Fruit fly (Drosophila melanogaster) whole organism, prepupa: Measurements from ENCODE around the gene CG2217.

Experiments
- CG10631 ChIP-seq: fragments of 200-800 bp; sonication (Bioruptor generic); optimal IDR thresholded peaks from 2 replicates; lab custom pipeline; 2016; ENCODE audit warnings: missing biosample characterization, missing genetic modification characterization
- CG16779 ChIP-seq: fragments of 200-800 bp; sonication (Bioruptor generic); optimal IDR thresholded peaks from 3 replicates; lab custom pipeline; 2017; ENCODE audit warnings: missing biosample characterization, mild to moderate bottlenecking, missing genetic modification characterization
- CG31627 ChIP-seq: fragments of 200-800 bp; sonication (Bioruptor generic); optimal IDR thresholded peaks from 3 replicates; lab custom pipeline; 2016; ENCODE audit warnings: missing biosample characterization, missing genetic modification characterization
- CG32006 ChIP-seq: fragments of 200-800 bp; sonication (Bioruptor generic); optimal IDR thresholded peaks from 3 replicates; lab custom pipeline; 2017; ENCODE audit warnings: missing biosample characterization, mild to moderate bottlenecking, missing genetic modification characterization
- CG34406 ChIP-seq: fragments of 200-800 bp; sonication (Bioruptor generic); optimal IDR thresholded peaks from 3 replicates; lab custom pipeline; 2016; ENCODE audit warnings: missing biosample characterization, missing genetic modification characterization
- CG3919 ChIP-seq: fragments of 200-800 bp; sonication (Bioruptor generic); optimal IDR thresholded peaks from 3 replicates; lab custom pipeline; 2016; ENCODE audit warnings: missing biosample characterization, missing genetic modification characterization
- CG4318 ChIP-seq: fragments of 200-800 bp; sonication (Bioruptor generic); optimal IDR thresholded peaks from 3 replicates; lab custom pipeline; 2017; ENCODE audit warnings: missing biosample characterization, mild to moderate bottlenecking, missing genetic modification characterization
- CG6163 ChIP-seq: fragments of 200-800 bp; sonication (Bioruptor generic); IDR thresholded peaks from 3 replicates; pipeline ENCODE4 v1.3.6; 2022; ENCODE audit warnings: missing biosample characterization, missing genetic modification characterization
- CG6276 ChIP-seq: fragments of 200-800 bp; sonication (Bioruptor generic); optimal IDR thresholded peaks from 2 replicates; lab custom pipeline; 2017; ENCODE audit warnings: missing biosample characterization, mild to moderate bottlenecking, missing genetic modification characterization
- CG6808 ChIP-seq: fragments of 200-800 bp; sonication (Bioruptor generic); optimal IDR thresholded peaks from 3 replicates; lab custom pipeline; 2017; ENCODE audit warnings: missing biosample characterization, missing genetic modification characterization, mild to moderate bottlenecking, moderate library complexity, missing genetic modification reagents
- CG8119 ChIP-seq: fragments of 200-800 bp; sonication (Bioruptor generic); IDR thresholded peaks from 3 replicates; pipeline ENCODE4 v1.3.6; 2022; ENCODE audit warnings: missing biosample characterization, missing genetic modification characterization
- CG8632 ChIP-seq: fragments of 200-800 bp; sonication (Bioruptor generic); optimal IDR thresholded peaks from 3 replicates; lab custom pipeline; 2016; ENCODE audit warnings: missing biosample characterization, missing genetic modification characterization
- Eip78C ChIP-seq: fragments of 200-800 bp; sonication (Bioruptor generic); peaks from one replicate; lab custom pipeline; 2016; ENCODE audit warnings: missing biosample characterization, missing genetic modification characterization
- Eip93F ChIP-seq: fragments of 200-800 bp; sonication (Bioruptor generic); optimal IDR thresholded peaks from 2 replicates; lab custom pipeline; 2016; ENCODE audit warnings: missing biosample characterization, mild to moderate bottlenecking, missing genetic modification characterization
- Ets96B ChIP-seq: fragments of 200-800 bp; optimal IDR thresholded peaks from 2 replicates; lab custom pipeline; 2019; ENCODE audit warnings: missing biosample characterization, mild to moderate bottlenecking, missing genetic modification characterization, moderate library complexity
- Hr4 ChIP-seq: fragments of 200-800 bp; sonication (Bioruptor generic); optimal IDR thresholded peaks from 3 replicates; lab custom pipeline; 2016; ENCODE audit warnings: missing biosample characterization, missing genetic modification characterization
- Lpt ChIP-seq: fragments of 200-800 bp; sonication (Bioruptor generic); optimal IDR thresholded peaks from 3 replicates; lab custom pipeline; 2016; ENCODE audit warnings: missing biosample characterization, missing genetic modification characterization
- OdsH ChIP-seq: fragments of 200-800 bp; sonication (Bioruptor generic); optimal IDR thresholded peaks from 3 replicates; lab custom pipeline; 2016; ENCODE audit warnings: missing biosample characterization, missing genetic modification characterization
- Smox ChIP-seq: fragments of 200-800 bp; sonication (Bioruptor generic); optimal IDR thresholded peaks from 3 replicates; lab custom pipeline; 2016; ENCODE audit warnings: missing biosample characterization, missing genetic modification characterization
- Sox14 ChIP-seq: fragments of 200-800 bp; sonication (Bioruptor generic); optimal IDR thresholded peaks from 3 replicates; lab custom pipeline; 2016; ENCODE audit warnings: missing biosample characterization, missing genetic modification characterization
- achi ChIP-seq: fragments of 200-800 bp; sonication (Bioruptor generic); optimal IDR thresholded peaks from 3 replicates; lab custom pipeline; 2016; ENCODE audit warnings: missing biosample characterization, missing genetic modification characterization
- acj6 ChIP-seq: fragments of 200-800 bp; sonication (Bioruptor generic); optimal IDR thresholded peaks from 3 replicates; lab custom pipeline; 2016; ENCODE audit warnings: missing biosample characterization, missing genetic modification characterization
- cyc ChIP-seq: fragments of 200-800 bp; sonication (Bioruptor generic); optimal IDR thresholded peaks from 3 replicates; lab custom pipeline; 2016; ENCODE audit warnings: missing biosample characterization, missing genetic modification characterization
- dac ChIP-seq: fragments of 200-800 bp; sonication (Bioruptor generic); optimal IDR thresholded peaks from 2 replicates; lab custom pipeline; 2017; ENCODE audit warnings: missing biosample characterization, mild to moderate bottlenecking, missing genetic modification characterization
- dsx ChIP-seq: fragments of 200-800 bp; optimal IDR thresholded peaks from 3 replicates; lab custom pipeline; 2019; ENCODE audit warnings: missing biosample characterization, mild to moderate bottlenecking, missing genetic modification characterization, moderate library complexity; ENCODE audit not compliant: poor library complexity, severe bottlenecking
- esn ChIP-seq: fragments of 200-800 bp; sonication (Bioruptor generic); optimal IDR thresholded peaks from 2 replicates; lab custom pipeline; 2016; ENCODE audit warnings: missing biosample characterization, mild to moderate bottlenecking, missing genetic modification characterization, moderate library complexity
- fd85E ChIP-seq: fragments of 200-800 bp; sonication (Bioruptor generic); optimal IDR thresholded peaks from 3 replicates; lab custom pipeline; 2016; ENCODE audit warnings: missing biosample characterization, missing genetic modification characterization
- fkh ChIP-seq: fragments of 200-800 bp; sonication (Bioruptor generic); optimal IDR thresholded peaks from 3 replicates; lab custom pipeline; 2017; ENCODE audit warnings: missing biosample characterization, mild to moderate bottlenecking, missing genetic modification characterization, moderate library complexity
- pdm3 ChIP-seq: fragments of 200-800 bp; sonication (Bioruptor generic); optimal IDR thresholded peaks from 3 replicates; lab custom pipeline; 2016; ENCODE audit warnings: missing biosample characterization, missing genetic modification characterization
- ss ChIP-seq, 2 experiments: fragments of 200-800 bp; sonication (Bioruptor generic); optimal IDR thresholded peaks; 2 replicates in 1 of 2; 3 replicates in 1 of 2; lab custom pipeline; 2017 to 2018; ENCODE audit warnings: mild to moderate bottlenecking in 2 of 2, missing biosample characterization in 2 of 2, missing genetic modification characterization in 2 of 2, moderate library complexity in 1 of 2
- svp ChIP-seq: fragments of 200-800 bp; sonication (Bioruptor generic); peaks from one replicate; lab custom pipeline; 2016; ENCODE audit warnings: missing biosample characterization, missing genetic modification characterization
- topi ChIP-seq: fragments of 200-800 bp; sonication (Bioruptor generic); optimal IDR thresholded peaks from 3 replicates; lab custom pipeline; 2016; ENCODE audit warnings: missing biosample characterization, missing genetic modification characterization
- vri ChIP-seq: fragments of 200-800 bp; sonication (Bioruptor generic); optimal IDR thresholded peaks from 3 replicates; lab custom pipeline; 2016; ENCODE audit warnings: missing biosample characterization, mild to moderate bottlenecking, missing genetic modification characterization

Gene CG2217

dm6 chr3R:30391950-30392349, 30.8 kb downstream of the CG2217 start (continued):
- TF ChIP-seq vri (GFP tag; lab: Kevin White, UChicago), result no peak
- TF ChIP-seq fkh (GFP tag; lab: Kevin White, UChicago), result no peak
- TF ChIP-seq CG10631 (GFP tag; lab: Kevin White, UChicago), result no peak
- TF ChIP-seq esn, result peak; percentile 30
- no peak for TF ChIP-seq dac (GFP tag; lab: Kevin White, UChicago)
- no peak for TF ChIP-seq Sox14
- peak; percentile 32 for TF ChIP-seq CG31627 (GFP tag; lab: Kevin White, UChicago)
- peak; percentile 23 for TF ChIP-seq achi (GFP tag; lab: Kevin White, UChicago)
- TF ChIP-seq cyc (GFP tag; lab: Kevin White, UChicago), result peak; percentile 19
- TF ChIP-seq OdsH, result peak; percentile 6
- peak; percentile 66 for TF ChIP-seq Eip78C
- peak; percentile 75 for TF ChIP-seq svp (GFP tag; lab: Kevin White, UChicago)
- no peak for TF ChIP-seq Hr4 (GFP tag; lab: Kevin White, UChicago)
- peak; percentile 12 for TF ChIP-seq CG34406 (GFP tag; lab: Kevin White, UChicago)

dm6 chr3R:30391098-30391497, 31.7 kb downstream of the CG2217 start:
- no peak for TF ChIP-seq CG31627 (GFP tag; lab: Kevin White, UChicago)
- no peak for TF ChIP-seq Eip78C
- no peak for TF ChIP-seq dsx (GFP tag; lab: Kevin White, UChicago)
- no peak for TF ChIP-seq CG6276
- TF ChIP-seq CG4318 (GFP tag; lab: Kevin White, UChicago), result no peak
- peak; percentile 82 for TF ChIP-seq vri (GFP tag; lab: Kevin White, UChicago)
- TF ChIP-seq CG8119, result 0 out of 3 replicates have a peak, but pooled peaks have one; percentile 28
- TF ChIP-seq CG34406 (GFP tag; lab: Kevin White, UChicago), result no peak
- TF ChIP-seq svp (GFP tag; lab: Kevin White, UChicago), result peak; percentile 57

- TF ChIP-seq fkh (GFP tag; lab: Kevin White, UChicago) (peak; percentile 30), Eip78C (peak; percentile 43), Eip93F (no peak), CG6808 (GFP tag; lab: Kevin White, UChicago) (no peak), svp (GFP tag; lab: Kevin White, UChicago) (peak; percentile 25)
- TF ChIP-seq, all 60 proteins: peak for 3
Measured at dm6 chr3R:30390304-30390703, 32.5 kb downstream of the CG2217 start.

dm6 chr3R:30389096-30389495, 33.7 kb downstream of the CG2217 start:
- no peak for TF ChIP-seq CG31627 (GFP tag; lab: Kevin White, UChicago)
- peak in 1 of 2 experiments; percentile 8 for TF ChIP-seq ss (GFP tag; optimal IDR thresholded peaks at IDR 0.05; lab: Kevin White, UChicago)
- no peak for TF ChIP-seq Sox14
- peak; percentile 17 for TF ChIP-seq Eip93F
- TF ChIP-seq acj6 (GFP tag; lab: Kevin White, UChicago), result no peak
- TF ChIP-seq CG3919 (GFP tag; lab: Kevin White, UChicago), result no peak
- no peak for TF ChIP-seq pdm3 (GFP tag; lab: Kevin White, UChicago)
- TF ChIP-seq dsx (GFP tag; lab: Kevin White, UChicago), result peak; percentile 13
- TF ChIP-seq Lpt (GFP tag; lab: Kevin White, UChicago), result no peak
- no peak for TF ChIP-seq Smox (GFP tag; lab: Kevin White, UChicago)
- no peak for TF ChIP-seq Ets96B (tag; lab: Kevin White, UChicago)
- TF ChIP-seq dac (GFP tag; lab: Kevin White, UChicago), result no peak
- TF ChIP-seq CG8119, result no peak
- no peak for TF ChIP-seq esn
- TF ChIP-seq fd85E (GFP tag; lab: Kevin White, UChicago), result no peak
- TF ChIP-seq CG32006, result no peak
- TF ChIP-seq CG16779 (tag; lab: Kevin White, UChicago), result no peak
- no peak for TF ChIP-seq CG6276
- TF ChIP-seq CG8632 (GFP tag; lab: Kevin White, UChicago), result no peak
- TF ChIP-seq topi, result no peak
- no peak for TF ChIP-seq CG6163
